Worm (Caenorhabditis elegans) whole organism, L4/young adult: ENCODE results near the gene F08B12.11.
A peak's percentile ranks its signal among the peaks of the same experiment; 100 is the strongest.

Experiments
- W03F9.2 ChIP-seq: fragments of 150-350 bp; optimal IDR thresholded peaks from 2 replicates; lab custom pipeline; 2014; ENCODE audit warnings: missing biosample characterization, missing genetic modification characterization
- dao-5 ChIP-seq: sonication (generic microtip); optimal IDR thresholded peaks from 2 replicates; lab custom pipeline; 2016; ENCODE audit warnings: missing genotype, missing genetic modification characterization, moderate library complexity, missing compliant biosample characterization
- him-1 ChIP-seq: sonication (generic microtip); optimal IDR thresholded peaks from 2 replicates; lab custom pipeline; 2016; ENCODE audit warnings: missing genotype, missing genetic modification reagents, missing genetic modification characterization, missing compliant biosample characterization

F08B12.11 gene

DNA sequence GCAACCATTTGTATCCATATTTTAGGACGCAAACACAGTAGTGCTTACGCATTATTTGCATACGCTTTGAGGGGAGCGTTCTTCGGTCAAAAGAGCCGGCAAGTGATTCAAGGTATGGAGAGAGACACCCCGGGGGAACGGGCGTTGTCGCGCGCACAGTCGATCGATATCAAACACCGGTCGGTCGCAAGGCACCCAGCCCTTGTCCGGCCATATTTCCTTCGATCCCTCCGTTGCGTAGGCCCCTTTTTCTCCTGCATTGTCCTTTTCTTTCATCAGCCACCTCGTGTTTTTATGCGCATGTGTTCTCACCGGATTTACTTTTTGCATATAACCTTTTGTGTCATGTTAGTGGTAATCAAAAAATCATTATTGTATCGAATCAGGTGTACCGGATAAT lies 18.9 kb upstream of the F08B12.11 start:
- TF ChIP-seq him-1 (tag; lab: Kevin White, UChicago): no peak
- TF ChIP-seq W03F9.2 (tag; lab: Kevin White, UChicago): no peak
- no peak for TF ChIP-seq dao-5

DNA sequence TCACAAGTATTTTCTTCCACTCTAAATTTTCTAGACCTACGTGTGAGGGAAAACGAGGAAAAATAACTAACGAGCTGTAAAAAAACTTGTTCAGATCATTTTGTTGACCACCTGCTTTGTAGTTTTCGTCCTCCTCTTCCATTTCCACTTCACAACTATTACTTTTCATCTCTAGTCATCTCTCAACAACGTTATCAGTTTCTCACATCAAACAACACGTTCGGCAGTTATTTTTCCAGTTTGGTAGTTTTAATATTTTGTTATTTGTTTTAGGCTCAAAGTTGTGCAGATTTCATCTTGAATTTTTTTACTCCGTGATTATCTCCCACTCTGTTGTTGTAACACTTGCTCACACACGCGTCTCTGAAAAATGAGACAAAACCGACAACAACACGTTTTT lies 17.8 kb upstream of the F08B12.11 start:
- TF ChIP-seq W03F9.2 (tag; lab: Kevin White, UChicago) (no peak), him-1 (tag; lab: Kevin White, UChicago) (no peak), dao-5 (no peak)

DNA sequence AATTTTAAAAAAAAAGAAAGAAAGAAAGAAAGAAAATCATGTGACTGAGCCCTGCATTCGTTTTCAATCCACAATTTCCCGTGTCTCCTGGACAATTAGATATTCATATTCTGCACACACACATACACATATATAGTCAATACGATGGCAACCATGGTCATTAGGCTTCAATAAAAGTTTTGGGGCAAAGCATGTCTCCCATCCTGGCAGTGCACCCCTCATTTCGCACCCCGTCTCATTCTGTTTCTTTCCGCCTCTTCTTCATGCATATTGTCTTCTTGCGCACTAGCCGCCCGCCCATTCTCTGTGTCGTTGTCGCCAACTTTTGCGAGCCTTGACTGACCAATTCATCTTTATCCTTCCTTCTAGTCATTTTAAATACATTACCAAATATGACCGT lies 17.2 kb upstream of the F08B12.11 start:
- TF ChIP-seq him-1 (tag; lab: Kevin White, UChicago): no peak
- no peak for TF ChIP-seq W03F9.2 (tag; lab: Kevin White, UChicago)
- no peak for TF ChIP-seq dao-5

DNA sequence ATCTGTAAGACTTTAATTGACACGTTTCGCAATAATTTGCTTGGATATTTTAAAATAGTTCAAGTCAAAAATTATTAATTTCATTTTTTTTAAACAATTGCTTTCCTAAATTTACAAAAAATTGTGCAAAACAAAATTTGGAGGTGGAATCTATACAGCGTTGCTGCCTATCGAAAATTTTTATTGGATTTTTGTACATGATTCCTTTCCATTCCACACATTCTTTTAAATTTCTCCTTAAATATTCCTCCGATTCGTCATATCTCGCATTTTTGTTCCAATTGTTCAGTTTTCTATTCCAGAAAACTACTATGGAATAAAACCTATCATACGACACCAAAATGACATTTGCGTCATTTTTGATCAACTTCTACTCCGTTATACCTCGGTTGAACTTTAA lies 16.4 kb upstream of the F08B12.11 start, which contains the start of gene ttyh-1:
TSS of gene ttyh-1 (plus strand) at position 301 of the 400 bp plus-strand sequence.
- TF ChIP-seq dao-5 (no peak), him-1 (tag; lab: Kevin White, UChicago) (no peak), W03F9.2 (tag; lab: Kevin White, UChicago) (no peak)

DNA sequence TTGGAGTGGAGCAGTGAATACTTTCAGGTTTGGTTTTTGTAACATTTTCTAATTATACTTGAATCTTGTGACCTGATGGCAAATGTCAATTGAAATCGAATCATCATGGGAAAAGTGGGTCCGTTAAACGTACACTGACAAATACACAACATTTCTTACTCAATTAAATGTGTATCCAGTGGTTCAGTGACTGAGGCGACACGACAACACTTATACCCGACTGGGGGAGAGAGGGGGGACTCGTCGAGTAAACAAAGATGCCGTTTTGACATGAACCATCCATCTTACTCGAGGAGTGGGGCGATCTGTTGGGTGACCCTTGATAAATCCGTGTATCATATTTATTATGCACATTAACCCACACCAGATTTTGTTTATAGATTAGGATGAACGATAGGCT lies 16.0 kb upstream of the F08B12.11 start:
- TF ChIP-seq him-1 (tag; lab: Kevin White, UChicago) (no peak), dao-5 (no peak), W03F9.2 (tag; lab: Kevin White, UChicago) (no peak)

DNA sequence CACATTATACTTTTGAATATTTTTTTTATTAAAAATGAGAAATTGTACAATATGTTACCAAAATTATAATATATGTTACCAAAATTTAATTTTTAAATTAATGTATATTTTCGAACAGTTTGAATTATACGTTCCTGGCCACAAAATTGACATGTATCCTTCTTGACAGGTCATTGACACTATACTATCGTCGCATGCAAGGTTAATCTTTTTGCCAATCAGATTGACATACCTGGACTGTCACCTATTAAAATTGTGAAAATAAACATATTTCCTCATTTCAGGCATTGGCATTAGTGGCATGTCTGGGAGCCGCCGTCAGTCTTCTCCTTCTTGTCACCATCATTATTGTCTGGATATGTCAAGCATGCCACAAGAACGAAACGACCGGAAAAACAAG lies 14.8 kb upstream of the F08B12.11 start:
- TF ChIP-seq W03F9.2 (tag; lab: Kevin White, UChicago): no peak
- TF ChIP-seq dao-5: no peak
- TF ChIP-seq him-1 (tag; lab: Kevin White, UChicago): no peak

DNA sequence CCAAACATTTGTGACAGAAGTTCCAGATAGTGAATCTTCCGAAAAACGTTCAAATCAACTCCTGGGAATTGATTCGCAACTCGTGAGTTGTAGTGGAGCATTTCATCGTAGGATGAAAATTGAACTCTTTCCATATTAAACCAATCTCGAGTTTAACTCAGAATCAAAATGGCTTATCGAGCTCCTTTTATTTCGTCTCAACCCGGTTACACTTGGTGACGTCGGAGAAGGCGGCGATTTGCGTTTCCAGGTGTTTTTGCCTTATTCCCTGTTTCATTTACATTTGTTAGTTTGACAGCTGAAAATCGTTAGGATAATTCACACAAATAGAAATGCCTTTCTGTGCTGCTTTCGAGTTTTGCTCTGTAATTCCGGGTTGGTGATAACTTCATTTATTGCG lies 9.3 kb upstream of the F08B12.11 start, which contains the start of gene F42E11.3:
TSS of gene F42E11.3 (minus strand) at position 101 of the 400 bp plus-strand sequence.
- TF ChIP-seq him-1 (tag; lab: Kevin White, UChicago) (no peak), W03F9.2 (tag; lab: Kevin White, UChicago) (no peak), dao-5 (no peak)

DNA sequence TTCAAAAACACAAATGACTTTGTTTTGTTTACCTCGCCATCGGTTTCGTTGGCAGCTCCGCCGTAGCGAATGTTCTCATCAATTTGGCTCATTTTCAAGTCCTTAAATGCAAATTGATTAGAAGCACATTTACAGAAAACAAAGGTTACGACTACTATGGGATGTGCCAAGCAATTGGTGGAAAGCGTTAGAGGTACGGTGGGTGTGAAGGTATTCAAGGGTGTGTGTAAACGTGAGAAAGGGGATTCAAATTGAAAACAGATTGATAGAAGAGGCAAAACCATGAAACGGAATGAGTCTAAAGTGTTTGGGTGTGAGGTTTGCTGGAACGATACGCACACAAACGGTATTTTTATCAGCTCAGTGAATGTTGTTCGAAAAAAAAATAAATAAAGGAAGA lies 7.5 kb upstream of the F08B12.11 start, which contains the start of gene tni-1:
TSS of gene tni-1 (minus strand) at position 101 of the 400 bp plus-strand sequence.
- TF ChIP-seq dao-5 (no peak), W03F9.2 (tag; lab: Kevin White, UChicago) (no peak), him-1 (tag; lab: Kevin White, UChicago) (no peak)

DNA sequence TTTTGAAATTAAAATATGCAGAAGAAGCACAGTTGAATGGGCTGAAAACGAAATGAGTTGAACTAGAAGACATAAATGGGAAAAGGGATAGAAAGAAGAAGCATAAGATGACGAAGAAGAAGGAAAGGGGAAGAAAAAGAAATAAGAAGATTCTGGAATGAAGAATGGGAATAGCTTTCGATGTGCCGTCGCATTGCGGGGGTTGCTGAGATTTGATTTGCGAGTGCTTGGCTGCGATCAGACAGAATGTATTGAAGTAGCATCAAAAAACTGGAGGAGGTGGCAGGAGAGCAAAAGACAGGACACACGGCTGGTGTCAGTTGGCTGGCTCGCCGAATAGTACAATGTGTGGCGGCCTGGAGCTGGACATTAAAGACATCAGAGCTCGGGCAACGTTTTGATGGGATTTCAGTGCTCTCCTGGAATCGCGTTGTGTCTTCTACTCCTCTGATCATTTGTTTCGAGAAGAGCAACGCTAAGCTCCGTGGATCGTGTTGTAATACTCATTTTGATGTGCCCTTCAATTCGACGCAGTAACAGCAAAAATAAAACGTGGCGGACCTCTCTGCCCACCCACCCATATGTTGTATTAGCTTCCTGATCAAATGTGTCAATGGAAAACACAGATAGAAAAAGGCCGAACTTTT lies 5.6 kb upstream of the F08B12.11 start:
- TF ChIP-seq him-1 (tag; lab: Kevin White, UChicago) (peak; percentile 8), dao-5 (no peak)

DNA sequence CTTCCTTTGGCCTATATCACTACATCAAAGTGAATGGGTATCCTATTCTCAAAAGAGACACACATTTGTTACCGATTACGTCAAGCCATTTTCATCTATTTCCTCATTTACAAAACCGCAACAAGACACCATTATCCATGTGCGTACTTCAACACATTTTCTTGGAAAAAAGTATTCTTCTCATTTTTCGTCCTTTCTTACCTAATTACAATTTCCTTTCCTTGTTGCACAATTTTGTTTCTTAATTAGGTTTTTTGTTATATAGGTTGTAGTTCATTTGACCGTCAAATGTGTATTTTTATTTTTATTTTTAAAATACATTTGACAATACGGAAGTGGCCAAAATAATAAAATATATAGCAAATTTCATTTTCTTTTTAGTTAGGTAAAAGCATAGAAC lies 1.5 kb upstream of the F08B12.11 start:
- no peak for TF ChIP-seq dao-5
- TF ChIP-seq W03F9.2 (tag; lab: Kevin White, UChicago): no peak
- TF ChIP-seq him-1 (tag; lab: Kevin White, UChicago): no peak

DNA sequence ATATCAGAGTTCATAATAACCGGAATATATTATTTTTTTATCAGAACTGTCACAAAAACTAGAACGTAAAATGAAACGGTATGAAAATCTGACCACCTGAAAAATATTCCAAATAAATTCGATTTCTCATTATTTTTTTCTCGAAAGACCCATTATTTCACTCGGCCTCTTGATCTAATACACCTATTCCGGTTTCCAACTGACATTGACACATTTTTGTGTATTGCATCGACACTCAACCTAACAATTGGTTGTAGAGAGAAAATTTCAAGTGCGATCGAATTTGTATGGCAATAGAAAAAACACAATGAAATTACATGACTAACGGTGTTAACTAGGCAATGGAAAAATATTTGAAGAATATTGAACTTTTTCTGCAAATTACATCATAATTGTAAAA lies 1.1 kb downstream of the F08B12.11 start:
- TF ChIP-seq W03F9.2 (tag; lab: Kevin White, UChicago) (no peak), him-1 (tag; lab: Kevin White, UChicago) (no peak), dao-5 (no peak)

DNA sequence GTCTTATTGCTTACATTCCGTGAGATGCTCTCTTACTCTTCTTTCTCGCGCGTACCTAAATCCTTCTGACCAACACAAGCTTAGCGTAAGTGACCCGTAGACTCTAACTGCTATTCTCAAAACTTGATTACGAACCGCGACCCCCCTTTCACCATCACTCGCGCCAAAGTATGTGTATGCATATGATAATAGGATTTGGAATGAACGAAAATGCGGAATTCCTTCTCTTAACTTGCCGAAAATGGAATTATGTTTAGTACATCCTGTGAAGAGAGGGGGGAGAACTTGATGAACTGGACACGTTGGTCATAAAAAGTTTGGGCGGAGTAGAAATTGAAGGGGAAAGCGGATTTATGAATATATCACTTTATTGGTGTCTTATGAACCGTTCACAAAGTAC lies 2.0 kb downstream of the F08B12.11 start:
- TF ChIP-seq him-1 (tag; lab: Kevin White, UChicago) (no peak), W03F9.2 (tag; lab: Kevin White, UChicago) (no peak), dao-5 (no peak)

DNA sequence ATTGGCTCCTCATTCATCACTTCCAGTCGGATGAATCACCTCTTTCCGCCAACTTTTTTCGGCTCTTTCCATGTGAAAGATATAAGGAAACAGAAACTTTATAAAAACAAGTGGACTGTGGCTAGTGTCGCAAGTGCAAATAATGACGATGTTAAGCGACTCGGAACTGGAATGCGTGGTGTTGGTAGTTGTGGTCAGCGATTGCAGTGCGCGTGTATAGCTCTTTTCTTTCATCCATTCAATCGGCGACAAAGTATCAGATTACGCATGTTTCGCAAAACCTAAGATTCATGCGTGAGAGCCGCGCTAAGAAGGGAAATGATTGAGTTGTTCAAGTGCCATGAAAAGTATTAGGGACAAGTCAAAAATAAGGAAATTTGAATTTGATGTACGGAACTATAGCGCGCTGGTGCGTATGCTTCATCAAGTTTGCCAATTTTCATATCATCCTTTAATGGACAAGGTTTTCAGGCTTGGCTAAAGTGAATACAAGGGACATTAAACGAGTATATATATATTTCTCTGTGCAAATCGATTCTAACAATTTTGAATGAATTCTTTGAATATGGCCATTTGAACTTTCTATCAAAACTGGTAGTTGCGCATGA lies 3.0 kb downstream of the F08B12.11 start:
- no peak for TF ChIP-seq W03F9.2 (tag; lab: Kevin White, UChicago)
- no peak for TF ChIP-seq him-1 (tag; lab: Kevin White, UChicago)
- TF ChIP-seq dao-5: no peak

DNA sequence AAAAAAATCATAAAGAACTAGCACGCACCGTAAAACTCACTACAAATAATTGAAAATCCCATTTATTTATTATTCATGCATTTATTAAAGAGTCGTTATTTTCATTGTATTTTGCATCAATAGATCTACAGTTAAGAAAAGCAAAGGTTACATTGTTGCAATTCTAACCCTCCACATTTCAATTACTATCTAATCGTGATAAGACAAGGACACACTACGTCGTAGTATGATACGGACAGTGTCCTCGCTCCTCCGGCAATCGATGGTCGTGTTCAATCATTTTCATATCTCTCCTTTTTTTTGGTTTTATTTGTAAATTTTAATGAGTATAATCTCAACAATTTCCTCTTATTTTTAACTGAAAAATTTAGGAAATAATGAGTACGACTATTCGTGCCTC lies 8.1 kb downstream of the F08B12.11 start, which contains the start of gene prx-12:
TSS of gene prx-12 (plus strand) at position 371 of the 400 bp plus-strand sequence.
- TF ChIP-seq W03F9.2 (tag; lab: Kevin White, UChicago) (no peak), dao-5 (no peak), him-1 (tag; lab: Kevin White, UChicago) (no peak)
